Worm (Caenorhabditis elegans): Measurements from ENCODE around the gene F55C12.2.

F55C12.2 gene

ce11 chrII:5901407-5902026 lies 24.9 kb downstream of the F55C12.2 start (continued):
- peak in 1 of 2 experiments; percentile 65 for TF ChIP-seq hif-1 (tag; optimal IDR thresholded peaks at IDR 0.05)
- no peak for TF ChIP-seq fos-1 (tag; optimal IDR thresholded peaks at IDR 0.05)
- no peak for TF ChIP-seq dmd-8 (GFP tag; IDR thresholded peaks at IDR 0.05)
- peak; percentile 55 for TF ChIP-seq F10B5.3 (tag; optimal IDR thresholded peaks at IDR 0.05)
- no peak for TF ChIP-seq daf-19 (GFP tag; conservative IDR thresholded peaks at IDR 0.05)
- TF ChIP-seq ceh-32 (tag; optimal IDR thresholded peaks at IDR 0.05; ENCODE audit: poor library complexity), result peak; percentile 27
- TF ChIP-seq ZK546.5 (tag; optimal IDR thresholded peaks at IDR 0.05), result no peak
- no peak for TF ChIP-seq Y5F2A.4 (GFP tag; optimal IDR thresholded peaks at IDR 0.05)
- TF ChIP-seq F49E8.2 (tag; optimal IDR thresholded peaks at IDR 0.05; ENCODE audit: borderline replicate concordance), result no peak
- TF ChIP-seq D1046.2 (GFP tag; IDR thresholded peaks at IDR 0.05), result 0 out of 2 replicates have a peak, but pooled peaks have one; percentile 46
- peak; percentile 45 for TF ChIP-seq nhr-111 (GFP tag; optimal IDR thresholded peaks at IDR 0.05)
- no peak for TF ChIP-seq nhr-6 (tag; optimal IDR thresholded peaks at IDR 0.05)
- TF ChIP-seq saeg-2 (GFP tag; IDR thresholded peaks at IDR 0.05), result no peak
- peak; percentile 47 for TF ChIP-seq mxl-3 (GFP tag; optimal IDR thresholded peaks at IDR 0.05)
- TF ChIP-seq tra-1 (GFP tag; IDR thresholded peaks at IDR 0.05), result no peak
- TF ChIP-seq unc-130 (GFP tag; optimal IDR thresholded peaks at IDR 0.05), result no peak
- TF ChIP-seq tag-97 (GFP tag; IDR thresholded peaks at IDR 0.05), result no peak
- TF ChIP-seq lin-29 (GFP tag; IDR thresholded peaks at IDR 0.05), result 0 out of 2 replicates have a peak, but pooled peaks have one; percentile 43
- no peak for TF ChIP-seq Y75B8A.6 (GFP tag; IDR thresholded peaks at IDR 0.05)
- no peak for TF ChIP-seq daf-16 (GFP tag; optimal IDR thresholded peaks at IDR 0.05)
- peak; percentile 36 for TF ChIP-seq daf-16 (tag; optimal IDR thresholded peaks at IDR 0.05)
- TF ChIP-seq set-16 (GFP tag; IDR thresholded peaks at IDR 0.05), result peak; percentile 99
- no peak for TF ChIP-seq egl-27 (tag; optimal IDR thresholded peaks at IDR 0.05)
- TF ChIP-seq nhr-28 (tag; optimal IDR thresholded peaks at IDR 0.05), result peak; percentile 36
- TF ChIP-seq daf-8 (GFP tag; IDR thresholded peaks at IDR 0.05), result no peak
- TF ChIP-seq rbr-2 (tag; optimal IDR thresholded peaks at IDR 0.05), result peak; percentile 74
- TF ChIP-seq mdl-1 (tag; optimal IDR thresholded peaks at IDR 0.05), result peak; percentile 60 to 61
- no peak for TF ChIP-seq madf-5 (GFP tag; IDR thresholded peaks at IDR 0.05)
- no peak for TF ChIP-seq aha-1 (tag)
- no peak for TF ChIP-seq Y48G9A.11 (GFP tag; IDR thresholded peaks at IDR 0.05)
- no peak for TF ChIP-seq F44E2.7 (GFP tag; IDR thresholded peaks at IDR 0.05)
- TF ChIP-seq ces-1 (GFP tag; optimal IDR thresholded peaks at IDR 0.05), result no peak
- peak; percentile 56; the same call in 1 of the 2 replicates for TF ChIP-seq T26A8.4 (GFP tag; IDR thresholded peaks at IDR 0.05)
- TF ChIP-seq hlh-30 (tag; optimal IDR thresholded peaks at IDR 0.05; ENCODE audit: insufficient read depth), result peak; percentile 22
- TF ChIP-seq jun-1 (tag; optimal IDR thresholded peaks at IDR 0.05), result peak; percentile 4
- no peak for TF ChIP-seq zip-2 (tag; optimal IDR thresholded peaks at IDR 0.05)
- no peak for TF ChIP-seq nhr-237 (tag; optimal IDR thresholded peaks at IDR 0.05)
- TF ChIP-seq daf-12 (tag; optimal IDR thresholded peaks at IDR 0.05), result no peak
- TF ChIP-seq F26F4.8 (GFP tag; conservative IDR thresholded peaks at IDR 0.05), result no peak
- TF ChIP-seq ceh-20 (GFP tag; IDR thresholded peaks at IDR 0.05), result no peak; the same call in 1 of the 2 replicates
- no peak for TF ChIP-seq sdz-12 (GFP tag; optimal IDR thresholded peaks at IDR 0.05)
- peak; percentile 71 for TF ChIP-seq nhr-48 (tag; optimal IDR thresholded peaks at IDR 0.05)
- no peak for TF ChIP-seq aly-2 (tag; optimal IDR thresholded peaks at IDR 0.05)
- peak; percentile 56 for TF ChIP-seq dve-1 (tag; optimal IDR thresholded peaks at IDR 0.05; ENCODE audit: insufficient read depth)
- no peak for TF ChIP-seq ztf-7 (tag; optimal IDR thresholded peaks at IDR 0.05)
- no peak for TF ChIP-seq ceh-62 (tag; optimal IDR thresholded peaks at IDR 0.05)
- TF ChIP-seq cey-2 (tag; optimal IDR thresholded peaks at IDR 0.05; ENCODE audit: borderline replicate concordance, insufficient read depth), result no peak
- TF ChIP-seq arid-1 (GFP tag; conservative IDR thresholded peaks at IDR 0.05), result 0 out of 2 replicates have a peak, but pooled peaks have one; percentile 43
- TF ChIP-seq lsy-2 (tag; optimal IDR thresholded peaks at IDR 0.05), result peak in 1 of 2 experiments; percentile 15
- TF ChIP-seq duxl-1 (tag; optimal IDR thresholded peaks at IDR 0.05; ENCODE audit: poor library complexity), result no peak
